Fruit fly (Drosophila melanogaster): ENCODE data around the gene CG4259.

DNA sequence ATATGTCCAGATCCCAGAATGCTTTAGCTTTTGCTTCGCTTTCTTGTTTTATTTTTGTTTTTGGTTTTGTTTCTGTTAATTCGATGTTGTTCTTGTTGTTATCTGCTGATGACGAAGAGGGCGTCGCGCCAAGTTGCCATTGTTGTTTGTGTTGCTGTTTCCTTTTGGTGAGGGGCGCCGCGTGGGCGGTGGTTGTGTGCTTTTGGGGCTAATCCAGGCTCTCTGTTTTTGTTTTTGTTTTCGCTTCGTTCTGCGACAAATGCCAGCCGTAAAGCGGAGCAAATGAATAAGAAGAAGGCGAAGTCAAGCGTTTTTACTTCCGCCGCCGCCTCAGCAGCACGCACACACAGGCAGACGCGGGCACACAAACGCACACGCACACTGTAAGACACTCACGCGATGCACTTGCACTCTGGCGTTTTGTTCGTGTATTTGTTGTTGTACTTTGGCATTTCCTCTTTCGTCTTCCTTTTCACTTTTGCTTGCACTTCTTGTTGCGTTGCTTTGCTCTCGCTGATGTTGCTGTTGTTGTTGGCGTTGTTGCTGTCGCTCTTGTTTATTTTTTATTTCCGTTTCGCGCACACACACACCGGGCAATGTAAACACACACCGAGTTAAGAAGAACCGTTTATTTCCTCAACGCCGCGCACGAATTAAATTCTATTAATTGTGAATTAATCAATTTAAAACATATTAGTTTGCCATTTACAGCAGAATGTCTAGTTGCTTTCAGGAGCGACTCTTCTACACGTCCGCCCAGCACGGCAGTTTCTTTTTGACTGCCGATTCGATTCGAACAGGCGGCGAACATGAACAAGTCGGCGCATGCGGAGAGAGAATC lies 49.2 kb upstream of the CG4259 start, which contains the start of gene aop:
- TF ChIP-seq CG8478 (optimal IDR thresholded peaks at IDR 0.05) (no peak), CTCF (optimal IDR thresholded peaks at IDR 0.05) (no peak)

Measured in S2 (cell line).